Worm (Caenorhabditis elegans): Measurements from ENCODE around the gene sdc-2.

- TF ChIP-seq pat-9 (tag; optimal IDR thresholded peaks at IDR 0.05) (no peak), ama-1 (optimal IDR thresholded peaks at IDR 0.05) (no peak), pag-3 (tag; optimal IDR thresholded peaks at IDR 0.05; ENCODE audit: borderline replicate concordance) (no peak), pha-4 (tag; optimal IDR thresholded peaks at IDR 0.05) (no peak), F13H6.1 (tag; optimal IDR thresholded peaks at IDR 0.05) (no peak), ceh-45 (GFP tag; IDR thresholded peaks at IDR 0.05) (no peak), K09A11.1 (tag; optimal IDR thresholded peaks at IDR 0.05; ENCODE audit: insufficient read depth) (no peak), zip-5 (tag; optimal IDR thresholded peaks at IDR 0.05) (no peak), sox-4 (tag; optimal IDR thresholded peaks at IDR 0.05) (no peak), ceh-2 (tag; optimal IDR thresholded peaks at IDR 0.05) (no peak), ceh-48 (tag; optimal IDR thresholded peaks at IDR 0.05) (no peak), ceh-19 (GFP tag; optimal IDR thresholded peaks at IDR 0.05) (no peak), ceh-22 (tag; optimal IDR thresholded peaks at IDR 0.05) (no peak), ahr-1 (tag; optimal IDR thresholded peaks at IDR 0.05) (no peak)
Observed at ce11 chrX:11499738-11500137, 22.8 kb upstream of the sdc-2 start, which contains the start of gene T25C12.3.

Measured in whole organism, late embryonic.